Fruit fly (Drosophila melanogaster): ENCODE results near the gene CG12115.

CG12115 gene

DNA sequence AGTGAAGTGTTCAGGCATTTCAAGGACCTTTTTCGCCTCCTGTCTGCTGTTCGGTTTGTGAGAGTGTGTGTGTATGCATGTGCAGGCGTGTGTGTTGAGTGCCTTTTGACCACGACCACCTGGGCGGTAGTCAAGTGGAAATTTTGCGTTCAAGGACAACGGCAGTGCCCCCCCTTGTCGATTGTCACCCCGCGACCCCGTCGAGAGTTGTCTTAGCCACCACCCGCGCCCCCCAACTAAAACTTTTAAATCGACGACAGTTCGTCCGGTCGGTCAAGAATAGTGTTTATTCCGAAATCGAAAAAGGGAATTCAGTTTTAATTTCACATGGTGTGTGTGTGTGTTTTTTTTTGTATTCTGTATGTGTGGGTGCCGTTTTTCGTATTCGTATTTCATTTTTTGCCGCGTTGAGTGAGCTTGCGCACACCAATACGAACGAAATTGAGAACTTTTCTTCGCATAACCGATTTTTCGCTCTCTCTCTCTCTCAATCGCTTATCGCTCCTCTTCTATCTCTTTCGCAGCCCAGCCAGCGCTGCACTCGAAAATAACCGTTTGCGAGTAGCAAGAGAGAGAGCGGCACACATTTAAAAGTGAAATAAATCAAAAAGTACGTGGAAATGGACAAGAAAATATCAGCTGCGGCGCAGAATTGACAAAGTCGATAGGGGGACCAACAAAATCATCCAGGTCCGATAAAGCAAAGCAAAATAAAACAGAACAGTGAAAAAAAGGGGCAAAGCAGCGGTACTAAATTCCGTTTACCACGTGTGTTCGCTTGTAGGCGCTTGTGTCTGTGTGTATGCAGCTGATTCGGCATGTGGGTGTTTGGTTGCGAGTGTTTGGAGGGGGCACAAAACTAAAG is 26.5 kb downstream of the CG12115 start:
- TF ChIP-seq pan (optimal IDR thresholded peaks at IDR 0.05) (no peak), CG8478 (optimal IDR thresholded peaks at IDR 0.05) (peak; percentile 12)

DNA sequence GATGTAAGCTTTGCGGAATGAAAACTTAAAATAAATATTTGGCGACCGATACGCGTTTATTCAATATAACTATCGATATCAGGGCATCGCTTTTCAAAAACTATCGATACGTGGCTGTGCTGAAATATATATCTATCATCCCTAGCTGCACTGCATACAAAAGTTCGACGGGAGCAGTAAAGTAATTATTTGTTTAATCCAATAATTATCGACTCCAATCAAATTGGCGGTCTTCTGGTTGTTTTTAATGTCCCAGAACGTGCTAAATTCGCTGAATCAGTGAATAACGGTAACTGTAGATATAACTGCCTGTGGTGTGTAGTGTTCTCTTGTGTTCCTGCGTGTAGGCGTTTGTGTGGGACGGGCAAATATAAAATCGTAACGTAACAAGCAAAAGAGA is 27.3 kb downstream of the CG12115 start, which contains the start of gene mei-P26:
mei-P26 (plus strand) TSS at position 146 of the 400 bp plus-strand sequence.
- TF ChIP-seq CG8478 (optimal IDR thresholded peaks at IDR 0.05) (no peak), Dll (optimal IDR thresholded peaks at IDR 0.05) (no peak), EcR (GFP tag; optimal IDR thresholded peaks at IDR 0.05) (no peak), psq (optimal IDR thresholded peaks at IDR 0.05) (no peak), pan (optimal IDR thresholded peaks at IDR 0.05) (no peak), usp (GFP tag; optimal IDR thresholded peaks at IDR 0.05) (no peak)

DNA sequence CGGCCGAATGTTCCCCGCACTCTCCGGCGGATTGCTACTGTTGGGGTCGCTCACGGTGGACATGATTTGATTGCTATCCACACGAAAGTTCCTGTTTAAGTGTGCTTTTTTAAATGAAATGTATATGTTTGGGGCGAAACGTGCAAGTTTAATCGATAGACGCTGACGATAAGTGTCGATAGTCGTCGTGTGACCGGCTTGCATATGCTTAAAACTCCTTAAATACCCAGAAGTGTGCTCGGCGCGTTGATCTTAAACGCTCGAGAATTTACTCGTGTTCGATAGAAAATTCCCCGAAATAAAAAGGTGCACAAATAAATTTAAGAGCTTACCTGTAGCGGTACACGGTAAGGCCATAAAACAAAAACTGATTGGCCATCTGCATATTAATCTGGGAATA is 28.5 kb downstream of the CG12115 start, which contains the start of the genes Zpr1 and CG44532:
Zpr1 (minus strand) TSS at position 179 of the 400 bp plus-strand sequence.
CG44532 (plus strand) TSS at position 181 of the 400 bp plus-strand sequence.
- TF ChIP-seq usp (GFP tag; optimal IDR thresholded peaks at IDR 0.05) (no peak), EcR (GFP tag; optimal IDR thresholded peaks at IDR 0.05) (no peak), pan (optimal IDR thresholded peaks at IDR 0.05) (no peak), psq (optimal IDR thresholded peaks at IDR 0.05) (no peak), Dll (optimal IDR thresholded peaks at IDR 0.05) (no peak), CG8478 (optimal IDR thresholded peaks at IDR 0.05) (no peak)

DNA sequence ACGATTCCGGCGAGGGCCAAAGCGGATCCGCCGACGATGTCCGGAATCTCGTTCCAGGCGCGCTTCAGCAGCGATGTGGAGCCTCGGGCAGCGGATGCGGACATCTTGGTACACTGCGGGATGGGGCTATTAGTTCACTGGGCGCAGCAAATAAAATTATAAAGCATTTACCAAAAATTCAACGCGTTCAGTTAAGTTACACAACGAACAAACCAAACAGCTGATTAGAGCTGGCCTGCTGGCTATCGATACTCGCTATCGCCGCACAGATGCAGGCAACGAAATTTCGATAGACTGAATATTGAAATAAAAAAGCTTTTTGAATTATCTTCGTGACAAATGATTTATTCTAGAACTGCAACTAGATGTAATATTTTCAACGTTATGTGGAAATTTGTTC is 30.7 kb downstream of the CG12115 start, which contains the start of gene NdufA3:
NdufA3 (minus strand) TSS at position 317 of the 400 bp plus-strand sequence.
- TF ChIP-seq EcR (GFP tag; optimal IDR thresholded peaks at IDR 0.05) (no peak), usp (GFP tag; optimal IDR thresholded peaks at IDR 0.05) (no peak), CG8478 (optimal IDR thresholded peaks at IDR 0.05) (no peak), psq (optimal IDR thresholded peaks at IDR 0.05) (no peak), pan (optimal IDR thresholded peaks at IDR 0.05) (no peak), Dll (optimal IDR thresholded peaks at IDR 0.05) (no peak)

DNA sequence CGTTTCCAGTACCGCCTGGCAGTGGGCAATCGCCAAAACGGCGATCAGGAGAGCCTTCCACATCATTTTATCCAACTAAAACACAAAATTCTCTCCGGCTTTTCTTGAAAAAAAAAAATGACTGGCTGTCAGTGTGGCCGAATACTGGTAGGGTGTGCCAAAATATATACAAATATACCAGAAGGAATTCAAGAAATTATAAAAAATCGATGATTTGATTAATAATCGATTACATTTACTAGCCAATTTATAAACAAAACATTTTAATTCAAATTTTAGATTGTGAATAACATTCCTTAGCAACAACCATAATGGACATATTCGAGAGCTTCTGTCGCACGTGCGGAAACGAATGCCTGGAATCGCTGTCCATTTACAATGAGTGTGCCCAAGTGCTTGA is 32.0 kb downstream of the CG12115 start, which contains the start of the genes Ost48 and Dlip1:
Ost48 (minus strand) TSS at position 150 of the 400 bp plus-strand sequence.
Dlip1 (plus strand) TSS at position 257 of the 400 bp plus-strand sequence.
- TF ChIP-seq Dll (optimal IDR thresholded peaks at IDR 0.05) (no peak), pan (optimal IDR thresholded peaks at IDR 0.05) (no peak), usp (GFP tag; optimal IDR thresholded peaks at IDR 0.05) (no peak)

dm6 chrX:9156388-9156823 is 34.0 kb downstream of the CG12115 start, which contains the start of gene His3.3B:
Gene His3.3B (minus strand): TSS chrX:9156669.
- TF ChIP-seq pan (optimal IDR thresholded peaks at IDR 0.05) (no peak), psq (optimal IDR thresholded peaks at IDR 0.05) (no peak), EcR (GFP tag; optimal IDR thresholded peaks at IDR 0.05) (no peak), usp (GFP tag; optimal IDR thresholded peaks at IDR 0.05) (no peak), CG8478 (optimal IDR thresholded peaks at IDR 0.05) (no peak), Dll (optimal IDR thresholded peaks at IDR 0.05) (no peak)

- TF ChIP-seq psq (optimal IDR thresholded peaks at IDR 0.05) (no peak), Dll (optimal IDR thresholded peaks at IDR 0.05) (peak; percentile 41), CG8478 (optimal IDR thresholded peaks at IDR 0.05) (peak; percentile 43)
Observed at dm6 chrX:9155715-9156387, 34.6 kb downstream of the CG12115 start.

DNA sequence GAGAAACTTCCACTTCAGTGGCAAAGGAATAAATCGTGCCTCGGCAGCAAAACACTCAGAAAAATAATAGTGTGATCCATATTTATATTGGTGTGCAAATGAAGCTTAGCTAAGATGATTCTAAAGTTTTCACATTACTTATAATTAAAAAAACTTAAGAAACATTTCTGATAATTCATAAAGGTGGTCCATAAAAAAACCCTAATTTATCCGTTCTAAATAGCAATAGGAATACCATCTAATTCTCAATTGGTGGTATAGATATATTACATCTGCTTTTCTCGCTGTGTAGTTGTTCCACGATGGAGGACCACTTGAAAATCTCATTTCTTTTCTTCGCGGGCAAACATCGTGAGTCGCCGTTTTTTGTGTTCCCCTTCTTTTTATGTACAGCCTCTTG is 35.3 kb downstream of the CG12115 start:
- TF ChIP-seq usp (GFP tag; optimal IDR thresholded peaks at IDR 0.05) (no peak), EcR (GFP tag; optimal IDR thresholded peaks at IDR 0.05) (no peak), CG8478 (optimal IDR thresholded peaks at IDR 0.05) (no peak), psq (optimal IDR thresholded peaks at IDR 0.05) (no peak), Dll (optimal IDR thresholded peaks at IDR 0.05) (no peak), pan (optimal IDR thresholded peaks at IDR 0.05) (no peak)

- no peak for TF ChIP-seq psq (optimal IDR thresholded peaks at IDR 0.05)
- no peak for TF ChIP-seq CG8478 (optimal IDR thresholded peaks at IDR 0.05)
- TF ChIP-seq EcR (GFP tag; optimal IDR thresholded peaks at IDR 0.05), result no peak
- no peak for TF ChIP-seq pan (optimal IDR thresholded peaks at IDR 0.05)
- no peak for TF ChIP-seq Dll (optimal IDR thresholded peaks at IDR 0.05)
- no peak for TF ChIP-seq usp (GFP tag; optimal IDR thresholded peaks at IDR 0.05)
Observed at dm6 chrX:9152127-9152598, 38.2 kb downstream of the CG12115 start.

DNA sequence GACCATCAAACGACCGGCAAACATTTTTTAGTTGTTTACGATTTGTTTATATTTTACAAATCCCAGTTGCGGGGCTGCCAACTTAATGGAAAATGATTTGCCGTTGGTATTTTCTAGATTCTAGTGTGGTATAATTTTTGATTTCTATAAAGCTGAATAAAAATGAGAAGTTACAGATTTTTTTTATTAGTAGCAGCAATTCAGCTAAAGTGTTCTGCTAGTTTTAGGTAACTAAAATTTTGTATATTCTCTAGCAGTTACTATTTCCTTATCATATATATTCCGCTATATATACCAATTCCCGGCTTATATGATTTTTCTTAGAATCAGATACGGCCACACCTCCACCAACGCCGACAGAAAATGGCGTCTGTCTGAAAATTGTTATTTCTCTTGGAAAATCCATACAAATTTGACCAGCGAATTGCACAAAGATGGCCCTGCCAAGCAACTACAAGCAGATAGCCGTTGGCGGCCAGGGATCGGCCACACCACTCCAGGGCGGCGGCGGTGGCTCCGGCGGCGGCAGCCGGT is 41.3 kb downstream of the CG12115 start, which contains the start of the genes fh and Bap111:
fh (minus strand) TSS at position 83 of the 534 bp plus-strand sequence.
Bap111 (plus strand) TSS at position 321 of the 534 bp plus-strand sequence.
- TF ChIP-seq pan (optimal IDR thresholded peaks at IDR 0.05) (no peak), psq (optimal IDR thresholded peaks at IDR 0.05) (no peak), Dll (optimal IDR thresholded peaks at IDR 0.05) (no peak), EcR (GFP tag; optimal IDR thresholded peaks at IDR 0.05) (no peak), CG8478 (optimal IDR thresholded peaks at IDR 0.05) (no peak), usp (GFP tag; optimal IDR thresholded peaks at IDR 0.05) (no peak)

- TF ChIP-seq usp (GFP tag; optimal IDR thresholded peaks at IDR 0.05), result no peak
- no peak for TF ChIP-seq CG8478 (optimal IDR thresholded peaks at IDR 0.05)
- no peak for TF ChIP-seq pan (optimal IDR thresholded peaks at IDR 0.05)
- TF ChIP-seq psq (optimal IDR thresholded peaks at IDR 0.05), result no peak
- no peak for TF ChIP-seq EcR (GFP tag; optimal IDR thresholded peaks at IDR 0.05)
- TF ChIP-seq Dll (optimal IDR thresholded peaks at IDR 0.05), result no peak
Observed at dm6 chrX:9142224-9142802, 48.1 kb downstream of the CG12115 start, which contains the start of gene CG7065. Gene CG7065 (plus strand): TSS chrX:9142493.

Measured in whole organism.